Worm (Caenorhabditis elegans) whole organism, midembryonic: ENCODE results near the gene F52C12.6.

Source experiments
- T22C8.4 ChIP-seq: fragments of 200-800 bp; sonication (Bioruptor generic); IDR thresholded peaks from 2 replicates; pipeline ENCODE4 v1.3.6; 2022; ENCODE audit warnings: missing genetic modification characterization, missing compliant biosample characterization
- cog-1 ChIP-seq: sonication (generic microtip); optimal IDR thresholded peaks from 2 replicates; lab custom pipeline; 2016; ENCODE audit warnings: missing genetic modification characterization, missing compliant biosample characterization
- flt-1 ChIP-seq: fragments of 200-800 bp; sonication (Bioruptor generic); IDR thresholded peaks from 2 replicates; pipeline ENCODE4 v1.3.6; 2022; ENCODE audit warnings: missing genetic modification characterization, missing compliant biosample characterization
- klf-2 ChIP-seq: fragments of 200-800 bp; sonication (Bioruptor generic); conservative IDR thresholded peaks from 2 replicates; pipeline ENCODE4 v1.3.6; 2022; ENCODE audit warnings: missing genetic modification reagents, missing genetic modification characterization, missing compliant biosample characterization
- med-1 ChIP-seq: sonication (generic microtip); optimal IDR thresholded peaks from 2 replicates; lab custom pipeline; 2017; ENCODE audit warnings: missing genetic modification characterization, mild to moderate bottlenecking, missing compliant biosample characterization, antibody characterized with exemption, missing genetic modification reagents; ENCODE audit not compliant: insufficient read depth
- ref-1 ChIP-seq: fragments of 200-800 bp; sonication (Bioruptor generic); conservative IDR thresholded peaks from 2 replicates; pipeline ENCODE4 v1.3.6; 2022; ENCODE audit warnings: missing genetic modification reagents, missing genetic modification characterization, missing compliant biosample characterization
- tab-1 ChIP-seq: fragments of 200-800 bp; sonication (Bioruptor generic); IDR thresholded peaks from 2 replicates; pipeline ENCODE4 v1.3.6; 2022; ENCODE audit warnings: missing genetic modification characterization, missing compliant biosample characterization
- ztf-23 ChIP-seq: fragments of 200-800 bp; sonication (Bioruptor generic); IDR thresholded peaks from 2 replicates; pipeline ENCODE4 v1.3.6; 2022; ENCODE audit warnings: missing genetic modification reagents, missing genetic modification characterization, missing compliant biosample characterization
- ztf-29 ChIP-seq: fragments of 200-800 bp; sonication (Bioruptor generic); IDR thresholded peaks from 2 replicates; pipeline ENCODE4 v1.3.6; 2022; ENCODE audit warnings: missing genetic modification reagents, missing genetic modification characterization, missing compliant biosample characterization

The F52C12.6 gene

ce11 chrIV:1924178-1924577 lies 32.3 kb upstream of the F52C12.6 start:
- TF ChIP-seq med-1 (GFP tag; lab: Kevin White, UChicago) (no peak), klf-2 (GFP tag; lab: Robert Waterston, UW) (no peak), tab-1 (GFP tag; lab: Robert Waterston, UW) (no peak), flt-1 (GFP tag; lab: Robert Waterston, UW) (no peak), ztf-29 (GFP tag; lab: Robert Waterston, UW) (no peak), T22C8.4 (GFP tag; lab: Robert Waterston, UW) (no peak), cog-1 (no peak), ref-1 (no peak), ztf-23 (no peak)

- TF ChIP-seq cog-1: no peak
- no peak for TF ChIP-seq ztf-23
- TF ChIP-seq tab-1 (GFP tag; lab: Robert Waterston, UW): no peak
- no peak for TF ChIP-seq ref-1
- TF ChIP-seq ztf-29 (GFP tag; lab: Robert Waterston, UW): no peak
- TF ChIP-seq flt-1 (GFP tag; lab: Robert Waterston, UW): no peak
- no peak for TF ChIP-seq med-1 (GFP tag; lab: Kevin White, UChicago)
These were observed 11.3 kb upstream of the F52C12.6 start for ce11 chrIV:1945200-1945599.

- TF ChIP-seq ztf-29 (GFP tag; lab: Robert Waterston, UW) (no peak), ref-1 (no peak), tab-1 (GFP tag; lab: Robert Waterston, UW) (no peak), klf-2 (GFP tag; lab: Robert Waterston, UW) (no peak), med-1 (GFP tag; lab: Kevin White, UChicago) (no peak), ztf-23 (no peak), T22C8.4 (GFP tag; lab: Robert Waterston, UW) (no peak), cog-1 (no peak), flt-1 (GFP tag; lab: Robert Waterston, UW) (no peak)
These were observed 8.6 kb upstream of the F52C12.6 start, which contains the start of gene tsen-54 for ce11 chrIV:1947891-1948290. Gene tsen-54, plus strand, starts transcription at chrIV:1948191.

ce11 chrIV:1950617-1951016 lies 5.9 kb upstream of the F52C12.6 start:
- TF ChIP-seq ztf-29 (GFP tag; lab: Robert Waterston, UW): peak; percentile 36; the same call in 1 of the 2 replicates
- TF ChIP-seq ref-1: peak; percentile 38; the same call in 1 of the 2 replicates

- TF ChIP-seq tab-1 (GFP tag; lab: Robert Waterston, UW) (no peak), med-1 (GFP tag; lab: Kevin White, UChicago) (no peak), ztf-29 (GFP tag; lab: Robert Waterston, UW) (no peak), cog-1 (no peak), ztf-23 (no peak), ref-1 (no peak), T22C8.4 (GFP tag; lab: Robert Waterston, UW) (no peak), flt-1 (GFP tag; lab: Robert Waterston, UW) (no peak), klf-2 (GFP tag; lab: Robert Waterston, UW) (no peak)
These were observed 4.2 kb upstream of the F52C12.6 start for ce11 chrIV:1952312-1952711.

DNA sequence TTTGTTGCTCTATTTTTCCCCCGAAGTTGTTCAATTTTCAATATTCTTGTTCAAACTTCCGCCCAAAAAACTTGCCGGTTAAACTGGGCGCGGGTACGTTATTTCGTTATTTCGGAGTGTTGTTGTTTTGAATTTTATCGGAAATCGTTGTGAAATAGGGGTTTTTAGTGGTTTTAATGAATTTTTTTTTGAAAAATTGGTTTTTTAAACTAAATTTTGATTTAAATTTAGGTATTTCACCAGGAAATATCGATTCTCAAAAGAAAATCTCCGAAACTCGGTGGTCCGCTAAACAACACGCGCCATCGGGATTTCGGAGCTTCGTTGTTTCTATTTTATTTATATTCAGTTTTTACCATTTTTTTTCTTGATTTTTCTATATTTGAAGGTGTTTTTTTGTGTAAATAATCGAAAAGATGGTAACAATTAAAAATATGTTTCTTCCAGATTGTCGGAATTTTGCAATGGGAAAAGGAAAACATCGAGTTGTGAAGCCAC lies 3.3 kb upstream of the F52C12.6 start, which contains the start of gene F52C12.2:
Gene F52C12.2 (plus strand): TSS at position 448 of the 498 bp plus-strand sequence.
- TF ChIP-seq med-1 (GFP tag; lab: Kevin White, UChicago): no peak
- no peak for TF ChIP-seq ztf-23
- no peak for TF ChIP-seq tab-1 (GFP tag; lab: Robert Waterston, UW)
- TF ChIP-seq T22C8.4 (GFP tag; lab: Robert Waterston, UW): 0 out of 2 replicates have a peak, but pooled peaks have one; percentile 45
- TF ChIP-seq cog-1: no peak

ce11 chrIV:1959554-1959953 lies 3.0 kb downstream of the F52C12.6 start, which contains the start of gene tdpo-1:
Gene tdpo-1, plus strand, starts transcription at chrIV:1959854.
- TF ChIP-seq ref-1 (no peak), tab-1 (GFP tag; lab: Robert Waterston, UW) (no peak), ztf-29 (GFP tag; lab: Robert Waterston, UW) (no peak), ztf-23 (no peak), med-1 (GFP tag; lab: Kevin White, UChicago) (no peak), flt-1 (GFP tag; lab: Robert Waterston, UW) (no peak)

DNA sequence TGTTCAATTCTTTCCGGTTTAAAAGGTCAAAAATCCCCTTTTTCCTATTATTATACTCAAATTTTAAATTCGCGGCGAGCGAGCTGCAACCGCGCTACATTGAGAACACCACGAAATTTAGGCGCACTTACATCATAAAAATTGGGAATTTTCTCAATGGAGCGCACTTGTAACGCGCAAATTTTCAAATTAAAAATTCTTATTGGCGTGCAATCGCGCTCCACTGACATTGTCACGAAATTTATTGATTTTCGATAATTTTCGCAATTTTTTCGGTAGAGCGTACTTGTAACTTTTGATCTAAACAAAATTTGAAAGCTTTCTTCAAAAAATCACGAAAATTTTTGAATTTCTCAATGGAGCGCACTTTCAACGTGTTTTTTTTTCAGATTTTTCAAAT lies 6.7 kb downstream of the F52C12.6 start, which contains the start of gene ulp-3:
Gene ulp-3 (plus strand): TSS at position 388 of the 400 bp plus-strand sequence.
- no peak for TF ChIP-seq T22C8.4 (GFP tag; lab: Robert Waterston, UW)
- TF ChIP-seq ztf-23: no peak
- no peak for TF ChIP-seq klf-2 (GFP tag; lab: Robert Waterston, UW)
- TF ChIP-seq ztf-29 (GFP tag; lab: Robert Waterston, UW): no peak
- no peak for TF ChIP-seq flt-1 (GFP tag; lab: Robert Waterston, UW)
- no peak for TF ChIP-seq cog-1
- no peak for TF ChIP-seq med-1 (GFP tag; lab: Kevin White, UChicago)
- TF ChIP-seq tab-1 (GFP tag; lab: Robert Waterston, UW): no peak
- TF ChIP-seq ref-1: no peak

DNA sequence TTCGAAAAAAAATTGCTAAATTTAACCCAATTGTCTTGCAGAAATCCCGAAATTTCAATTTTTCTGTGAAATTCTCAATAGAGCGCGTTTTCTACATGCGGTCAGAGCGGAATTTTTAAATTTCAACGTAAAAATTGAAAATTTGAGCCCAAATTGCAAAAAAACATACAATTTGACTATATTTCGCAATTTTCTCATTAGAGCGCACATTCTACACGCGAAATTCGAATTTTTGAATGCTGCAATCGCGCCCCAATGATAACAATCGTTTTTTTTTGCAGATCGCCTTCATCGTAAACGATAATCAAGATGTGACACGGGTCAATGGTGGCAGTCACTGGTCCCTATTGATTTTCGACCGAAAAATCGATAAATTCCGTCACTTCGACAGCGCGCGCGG lies 7.5 kb downstream of the F52C12.6 start:
- TF ChIP-seq med-1 (GFP tag; lab: Kevin White, UChicago) (no peak), ztf-29 (GFP tag; lab: Robert Waterston, UW) (no peak), tab-1 (GFP tag; lab: Robert Waterston, UW) (no peak), T22C8.4 (GFP tag; lab: Robert Waterston, UW) (no peak), cog-1 (no peak), ztf-23 (no peak), ref-1 (no peak), flt-1 (GFP tag; lab: Robert Waterston, UW) (no peak), klf-2 (GFP tag; lab: Robert Waterston, UW) (no peak)

- TF ChIP-seq klf-2 (GFP tag; lab: Robert Waterston, UW) (no peak), T22C8.4 (GFP tag; lab: Robert Waterston, UW) (peak; percentile 77)
These were observed 8.6 kb downstream of the F52C12.6 start, which contains the start of gene Y48A5A.1 for ce11 chrIV:1965135-1965534. Gene Y48A5A.1, plus strand, starts transcription at chrIV:1965481.
